Worm (Caenorhabditis elegans) whole organism, L4/young adult: ENCODE measurements around the gene F54D5.4.

Experiments used
- dao-5 ChIP-seq: sonication (generic microtip); optimal IDR thresholded peaks from 2 replicates; lab custom pipeline; 2016; ENCODE audit warnings: missing genotype, missing genetic modification characterization, moderate library complexity, missing compliant biosample characterization
- him-1 ChIP-seq: sonication (generic microtip); optimal IDR thresholded peaks from 2 replicates; lab custom pipeline; 2016; ENCODE audit warnings: missing genotype, missing genetic modification reagents, missing genetic modification characterization, missing compliant biosample characterization

DNA sequence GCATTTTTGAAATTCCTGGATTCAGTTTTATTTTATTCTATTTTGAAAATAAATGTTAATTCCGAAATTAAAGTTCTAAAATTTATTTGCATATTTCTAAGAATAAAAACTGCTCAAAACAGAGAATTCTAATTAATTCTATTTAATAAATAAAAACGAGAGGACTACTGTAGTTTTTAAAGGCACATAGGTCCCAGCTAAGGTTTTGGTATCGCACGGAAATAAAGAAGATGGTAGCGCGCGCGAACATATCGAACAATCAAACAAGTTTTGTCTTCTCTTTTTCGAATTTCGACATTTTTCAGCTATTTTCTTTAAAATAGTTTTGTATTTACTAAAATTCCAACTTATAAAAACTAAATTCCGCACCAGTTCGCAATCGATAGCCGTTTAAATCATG is 8.2 kb downstream of the F54D5.4 start:
- no peak for TF ChIP-seq dao-5 (tag; lab: Kevin White, UChicago)
- TF ChIP-seq him-1 (tag; lab: Kevin White, UChicago): no peak
